Worm (Caenorhabditis elegans): ENCODE measurements around the gene T11F9.10.

DNA sequence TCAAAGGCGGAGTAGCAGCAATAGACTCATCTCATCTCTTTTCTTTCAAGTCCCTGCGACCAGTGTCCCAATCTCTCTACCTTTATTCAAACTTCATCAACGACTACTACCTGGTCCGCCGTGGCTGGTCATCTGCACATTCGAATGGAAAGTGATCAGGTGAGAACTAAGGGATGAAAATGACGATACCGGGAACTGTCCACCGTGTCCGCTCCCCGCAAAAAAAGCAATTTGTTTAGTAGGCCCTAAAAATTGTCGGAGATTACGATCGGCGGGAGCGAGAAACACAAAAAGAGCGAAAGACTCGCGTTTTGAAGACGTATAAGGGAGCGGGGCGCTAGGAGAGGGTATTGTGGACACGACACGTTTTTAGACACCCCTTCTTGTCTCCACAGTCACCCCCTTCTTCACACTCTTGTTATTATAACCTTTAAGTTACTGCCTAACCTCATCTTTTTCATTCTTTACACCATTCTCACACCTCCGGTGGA, 23.8 kb upstream of the T11F9.10 start, which contains the start of gene zipt-16:
- TF ChIP-seq hlh-30 (tag; optimal IDR thresholded peaks at IDR 0.05; ENCODE audit: insufficient read depth) (no peak), fkh-6 (tag; optimal IDR thresholded peaks at IDR 0.05) (no peak), hlh-8 (tag; optimal IDR thresholded peaks at IDR 0.05) (no peak), sox-4 (tag; optimal IDR thresholded peaks at IDR 0.05) (no peak), ceh-48 (tag; optimal IDR thresholded peaks at IDR 0.05) (no peak), pqm-1 (tag; optimal IDR thresholded peaks at IDR 0.05) (no peak), ceh-30 (tag; optimal IDR thresholded peaks at IDR 0.05) (no peak), fax-1 (tag; optimal IDR thresholded peaks at IDR 0.05) (no peak), ceh-6 (GFP tag; optimal IDR thresholded peaks at IDR 0.05) (no peak), ama-1 (optimal IDR thresholded peaks at IDR 0.05) (no peak), rnt-1 (tag; optimal IDR thresholded peaks at IDR 0.05) (no peak)

Measured in whole organism, late embryonic.